Worm (Caenorhabditis elegans): Measurements from ENCODE around the gene akt-1.

akt-1 gene

ce11 chrV:10297099-10297498 lies 48.4 kb downstream of the akt-1 start, which contains the start of gene B0024.4:
Gene B0024.4 (plus strand): TSS chrV:10297399.
- no peak for TF ChIP-seq lin-13 (GFP tag; optimal IDR thresholded peaks at IDR 0.05)
- peak; percentile 15 for TF ChIP-seq pqm-1 (tag; optimal IDR thresholded peaks at IDR 0.05)
- peak in 1 of 2 experiments; percentile 20 for TF ChIP-seq unc-62 (GFP tag; optimal IDR thresholded peaks at IDR 0.05 in 1 of 2)
- no peak for TF ChIP-seq unc-62 (tag; optimal IDR thresholded peaks at IDR 0.05)
- TF ChIP-seq hif-1 (tag; optimal IDR thresholded peaks at IDR 0.05), result no peak
- TF ChIP-seq tra-1 (GFP tag; IDR thresholded peaks at IDR 0.05), result no peak
- no peak for TF ChIP-seq duxl-1 (tag; optimal IDR thresholded peaks at IDR 0.05; ENCODE audit: poor library complexity)
- TF ChIP-seq unc-130 (GFP tag; optimal IDR thresholded peaks at IDR 0.05), result no peak
- TF ChIP-seq daf-8 (GFP tag; IDR thresholded peaks at IDR 0.05), result no peak
- no peak for TF ChIP-seq spr-1 (tag; optimal IDR thresholded peaks at IDR 0.05)
- TF ChIP-seq nhr-48 (tag; optimal IDR thresholded peaks at IDR 0.05), result no peak
- TF ChIP-seq dve-1 (tag; optimal IDR thresholded peaks at IDR 0.05; ENCODE audit: insufficient read depth), result no peak

Measured in whole organism, L4 larva.